Worm (Caenorhabditis elegans): ENCODE measurements around the gene ric-8.
"Not testable (repeated sequence)": the region's sequence is repeated elsewhere in the genome, so short reads cannot be mapped to it uniquely, and the experiment has no call there.

DNA sequence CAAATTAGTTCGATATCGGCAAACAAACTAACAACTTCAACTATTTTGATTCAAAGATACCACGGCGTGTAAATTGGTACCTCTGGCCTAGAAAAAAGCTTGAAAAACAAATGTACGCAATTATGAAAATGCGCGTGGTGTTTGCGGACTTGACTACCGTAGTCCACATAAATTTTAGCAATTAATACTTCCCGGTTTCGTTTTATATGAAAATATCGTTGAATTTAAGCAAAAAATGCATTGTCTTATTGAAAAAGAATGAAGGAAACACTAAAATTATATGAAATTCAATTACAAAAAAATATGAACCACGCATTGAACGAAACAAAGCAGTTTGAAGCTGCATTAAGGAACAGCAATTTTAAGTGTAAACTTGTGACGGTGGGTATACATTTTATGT, 32.1 kb downstream of the ric-8 start, which contains the start of gene gpx-4:
- TF ChIP-seq ama-1 (optimal IDR thresholded peaks at IDR 0.05); pes-1 (GFP tag; IDR thresholded peaks at IDR 0.05); sea-1 (GFP tag; conservative IDR thresholded peaks at IDR 0.05); aly-1 (tag; optimal IDR thresholded peaks at IDR 0.05): not testable (repeated sequence)
